Fruit fly (Drosophila melanogaster) ovary, adult (tissue): ENCODE measurements around the gene CG33298.

Experiments used
- CG17801 ChIP-seq: fragments of 200-800 bp; optimal IDR thresholded peaks from 2 replicates; lab custom pipeline; 2019; ENCODE audit warnings: missing biosample characterization, mild to moderate bottlenecking, missing genetic modification characterization, moderate library complexity; ENCODE audit not compliant: partially characterized antibody

The CG33298 gene

dm6 chr2L:9543871-9544270 lies 48.6 kb downstream of the CG33298 start, which contains the start of gene CG13113:
CG13113 (plus strand) TSS chr2L:9544171.
- TF ChIP-seq CG17801, result no peak

- peak; percentile 7 for TF ChIP-seq CG17801
These were observed 50.2 kb downstream of the CG33298 start, which contains the start of gene CG13114 for dm6 chr2L:9545511-9545910. CG13114 (plus strand) TSS chr2L:9545811.

dm6 chr2L:9550880-9551279 lies 55.6 kb downstream of the CG33298 start:
- TF ChIP-seq CG17801, result no peak

- TF ChIP-seq CG17801, result no peak
These were observed 62.6 kb downstream of the CG33298 start for dm6 chr2L:9557858-9558257.

dm6 chr2L:9560045-9560587 lies 64.8 kb downstream of the CG33298 start:
- TF ChIP-seq CG17801, result no peak

dm6 chr2L:9562713-9563112 lies 67.4 kb downstream of the CG33298 start:
- no peak for TF ChIP-seq CG17801

- TF ChIP-seq CG17801, result no peak
These were observed 69.3 kb downstream of the CG33298 start for dm6 chr2L:9564527-9564926.

DNA sequence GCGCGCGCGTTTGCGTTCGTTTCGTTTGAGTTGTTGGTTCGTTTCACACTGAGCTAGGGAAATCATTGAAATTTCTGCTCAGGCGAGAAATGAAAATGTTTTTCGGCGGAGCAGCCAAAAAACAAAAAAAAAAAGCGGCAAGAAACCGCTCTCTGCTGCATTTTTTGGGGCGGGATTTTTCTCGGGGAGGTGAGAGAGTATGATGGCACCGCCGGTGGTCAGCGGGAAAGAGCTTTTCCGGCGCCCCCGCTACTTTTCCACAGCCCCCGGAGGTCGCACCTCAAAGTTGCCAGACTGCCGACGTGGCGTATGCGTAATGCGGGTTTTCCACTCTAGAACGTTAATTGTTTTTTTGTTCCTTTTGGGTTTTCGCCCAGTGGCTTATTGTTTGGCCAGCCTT lies 70.1 kb downstream of the CG33298 start, which contains the start of gene CG46468:
CG46468 (minus strand) TSS at position 52 of the 400 bp plus-strand sequence.
- no peak for TF ChIP-seq CG17801

- no peak for TF ChIP-seq CG17801
These were observed 71.4 kb downstream of the CG33298 start, which contains the start of gene jp for dm6 chr2L:9566656-9567055. jp (minus strand) TSS chr2L:9566750.

- TF ChIP-seq CG17801, result peak; percentile 93
These were observed 72.2 kb downstream of the CG33298 start for dm6 chr2L:9567398-9567856.

DNA sequence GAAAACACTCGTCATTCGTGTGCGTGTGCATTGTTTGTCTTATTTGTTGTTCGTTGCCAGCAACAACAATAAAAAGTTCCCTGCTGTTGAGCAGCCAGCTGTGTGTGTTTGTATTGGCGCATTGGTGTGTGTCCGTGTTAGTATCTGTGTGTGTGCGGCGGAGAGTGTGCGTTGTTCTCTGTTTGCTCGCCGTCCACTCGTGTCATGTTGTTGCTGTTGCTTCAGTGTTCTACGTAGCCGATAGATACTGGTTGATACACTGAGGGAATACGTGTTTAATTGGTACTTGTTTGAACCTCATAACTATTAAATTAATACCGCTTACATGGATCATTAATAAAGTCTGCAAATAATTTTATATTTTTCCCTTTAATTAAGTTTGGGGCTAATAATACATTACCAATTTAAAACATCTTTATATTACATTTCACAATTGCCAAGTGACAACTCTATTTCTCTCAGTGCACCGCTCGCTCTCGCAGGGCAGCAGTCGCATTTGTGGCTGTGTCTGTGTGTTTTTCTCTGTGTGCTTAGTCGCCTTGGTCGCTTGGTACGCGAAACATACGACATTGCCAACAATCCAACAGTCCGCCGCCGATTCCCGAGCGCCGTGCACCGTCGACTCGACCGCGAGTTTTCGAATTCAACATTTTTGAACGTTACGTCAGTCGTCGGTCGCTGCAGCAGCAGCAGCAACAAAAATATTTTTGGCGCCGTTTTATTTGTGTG lies 73.2 kb downstream of the CG33298 start, which contains the start of gene brwl:
brwl (plus strand) TSS at position 531 of the 729 bp plus-strand sequence.
- peak; percentile 95 for TF ChIP-seq CG17801

dm6 chr2L:9569131-9569530 lies 73.9 kb downstream of the CG33298 start:
- no peak for TF ChIP-seq CG17801

- TF ChIP-seq CG17801, result peak; percentile 98
These were observed 74.5 kb downstream of the CG33298 start for dm6 chr2L:9569588-9570434.
